Fruit fly (Drosophila melanogaster) whole organism, prepupa: ENCODE data around the gene Gli.

Experiments used
- Blimp-1 ChIP-seq: fragments of 200-800 bp; sonication (Bioruptor generic); optimal IDR thresholded peaks from 3 replicates; lab custom pipeline; 2017; ENCODE audit warnings: missing biosample characterization, missing genetic modification characterization, mild to moderate bottlenecking, moderate library complexity, missing genetic modification reagents
- CG11294 ChIP-seq: fragments of 200-800 bp; sonication (Bioruptor generic); IDR thresholded peaks from 2 replicates; pipeline ENCODE4 v1.3.6; 2022; ENCODE audit warnings: missing biosample characterization, missing genetic modification characterization
- CG11762 ChIP-seq: fragments of 200-800 bp; sonication (Bioruptor generic); optimal IDR thresholded peaks from 3 replicates; lab custom pipeline; 2016; ENCODE audit warnings: missing biosample characterization, missing genetic modification characterization; ENCODE audit not compliant: insufficient read depth
- CG11902 ChIP-seq: fragments of 200-800 bp; sonication (Bioruptor generic); optimal IDR thresholded peaks from 3 replicates; lab custom pipeline; 2016; ENCODE audit warnings: missing biosample characterization, missing genetic modification characterization
- CG16779 ChIP-seq: fragments of 200-800 bp; sonication (Bioruptor generic); optimal IDR thresholded peaks from 3 replicates; lab custom pipeline; 2017; ENCODE audit warnings: missing biosample characterization, mild to moderate bottlenecking, missing genetic modification characterization
- CG32006 ChIP-seq: fragments of 200-800 bp; sonication (Bioruptor generic); optimal IDR thresholded peaks from 3 replicates; lab custom pipeline; 2017; ENCODE audit warnings: missing biosample characterization, mild to moderate bottlenecking, missing genetic modification characterization
- CG34406 ChIP-seq: fragments of 200-800 bp; sonication (Bioruptor generic); optimal IDR thresholded peaks from 3 replicates; lab custom pipeline; 2016; ENCODE audit warnings: missing biosample characterization, missing genetic modification characterization
- CG4318 ChIP-seq: fragments of 200-800 bp; sonication (Bioruptor generic); optimal IDR thresholded peaks from 3 replicates; lab custom pipeline; 2017; ENCODE audit warnings: missing biosample characterization, mild to moderate bottlenecking, missing genetic modification characterization
- CG6276 ChIP-seq: fragments of 200-800 bp; sonication (Bioruptor generic); optimal IDR thresholded peaks from 2 replicates; lab custom pipeline; 2017; ENCODE audit warnings: missing biosample characterization, mild to moderate bottlenecking, missing genetic modification characterization
- CG6792 ChIP-seq: fragments of 200-800 bp; sonication (Bioruptor generic); optimal IDR thresholded peaks from 3 replicates; lab custom pipeline; 2016; ENCODE audit warnings: missing biosample characterization, missing genetic modification characterization
- CG6808 ChIP-seq: fragments of 200-800 bp; sonication (Bioruptor generic); optimal IDR thresholded peaks from 3 replicates; lab custom pipeline; 2017; ENCODE audit warnings: missing biosample characterization, missing genetic modification characterization, mild to moderate bottlenecking, moderate library complexity, missing genetic modification reagents
- CG6854 ChIP-seq: fragments of 200-800 bp; sonication (Bioruptor generic); optimal IDR thresholded peaks from 2 replicates; lab custom pipeline; 2017; ENCODE audit warnings: missing biosample characterization, mild to moderate bottlenecking, missing genetic modification characterization
- CG7368 ChIP-seq: fragments of 200-800 bp; sonication (Bioruptor generic); optimal IDR thresholded peaks from 3 replicates; lab custom pipeline; 2016; ENCODE audit warnings: missing biosample characterization, missing genetic modification characterization
- CG8119 ChIP-seq: fragments of 200-800 bp; sonication (Bioruptor generic); IDR thresholded peaks from 3 replicates; pipeline ENCODE4 v1.3.6; 2022; ENCODE audit warnings: missing biosample characterization, missing genetic modification characterization
- CG8632 ChIP-seq: fragments of 200-800 bp; sonication (Bioruptor generic); optimal IDR thresholded peaks from 3 replicates; lab custom pipeline; 2016; ENCODE audit warnings: missing biosample characterization, missing genetic modification characterization
- CG9139 ChIP-seq: fragments of 200-800 bp; sonication (Bioruptor generic); optimal IDR thresholded peaks from 3 replicates; lab custom pipeline; 2017; ENCODE audit warnings: missing biosample characterization, mild to moderate bottlenecking, missing genetic modification characterization
- Eip75B ChIP-seq: fragments of 200-800 bp; sonication (Bioruptor generic); optimal IDR thresholded peaks from 3 replicates; lab custom pipeline; 2016; ENCODE audit warnings: missing biosample characterization, missing genetic modification characterization
- Eip78C ChIP-seq: fragments of 200-800 bp; sonication (Bioruptor generic); peaks from one replicate; lab custom pipeline; 2016; ENCODE audit warnings: missing biosample characterization, missing genetic modification characterization
- Eip93F ChIP-seq: fragments of 200-800 bp; sonication (Bioruptor generic); optimal IDR thresholded peaks from 2 replicates; lab custom pipeline; 2016; ENCODE audit warnings: missing biosample characterization, mild to moderate bottlenecking, missing genetic modification characterization
- Ets21C ChIP-seq: fragments of 200-800 bp; sonication (Bioruptor generic); optimal IDR thresholded peaks from 3 replicates; lab custom pipeline; 2016; ENCODE audit warnings: missing biosample characterization, missing genetic modification characterization
- Ets96B ChIP-seq: fragments of 200-800 bp; optimal IDR thresholded peaks from 2 replicates; lab custom pipeline; 2019; ENCODE audit warnings: missing biosample characterization, mild to moderate bottlenecking, missing genetic modification characterization, moderate library complexity
- Gug ChIP-seq: fragments of 200-800 bp; sonication (Bioruptor generic); IDR thresholded peaks from 2 replicates; pipeline ENCODE4 v1.3.6; 2022; ENCODE audit warnings: missing biosample characterization, missing genetic modification characterization
- Hr38 ChIP-seq: sonication (Bioruptor generic); optimal IDR thresholded peaks from 2 replicates; lab custom pipeline; 2016; ENCODE audit warnings: missing biosample characterization, missing genetic modification characterization
- Hr4 ChIP-seq: fragments of 200-800 bp; sonication (Bioruptor generic); optimal IDR thresholded peaks from 3 replicates; lab custom pipeline; 2016; ENCODE audit warnings: missing biosample characterization, missing genetic modification characterization
- Lpt ChIP-seq: fragments of 200-800 bp; sonication (Bioruptor generic); optimal IDR thresholded peaks from 3 replicates; lab custom pipeline; 2016; ENCODE audit warnings: missing biosample characterization, missing genetic modification characterization
- Met ChIP-seq: fragments of 200-800 bp; sonication (Bioruptor generic); optimal IDR thresholded peaks from 3 replicates; lab custom pipeline; 2016; ENCODE audit warnings: missing biosample characterization, missing genetic modification characterization
- OdsH ChIP-seq: fragments of 200-800 bp; sonication (Bioruptor generic); optimal IDR thresholded peaks from 3 replicates; lab custom pipeline; 2016; ENCODE audit warnings: missing biosample characterization, missing genetic modification characterization
- Smox ChIP-seq: fragments of 200-800 bp; sonication (Bioruptor generic); optimal IDR thresholded peaks from 3 replicates; lab custom pipeline; 2016; ENCODE audit warnings: missing biosample characterization, missing genetic modification characterization
- Sox102F ChIP-seq: fragments of 200-800 bp; sonication (Bioruptor generic); optimal IDR thresholded peaks from 2 replicates; lab custom pipeline; 2016; ENCODE audit warnings: missing biosample characterization, mild to moderate bottlenecking, missing genetic modification characterization
- Sox14 ChIP-seq: fragments of 200-800 bp; sonication (Bioruptor generic); optimal IDR thresholded peaks from 3 replicates; lab custom pipeline; 2016; ENCODE audit warnings: missing biosample characterization, missing genetic modification characterization
- achi ChIP-seq: fragments of 200-800 bp; sonication (Bioruptor generic); optimal IDR thresholded peaks from 3 replicates; lab custom pipeline; 2016; ENCODE audit warnings: missing biosample characterization, missing genetic modification characterization
- dac ChIP-seq: fragments of 200-800 bp; sonication (Bioruptor generic); optimal IDR thresholded peaks from 2 replicates; lab custom pipeline; 2017; ENCODE audit warnings: missing biosample characterization, mild to moderate bottlenecking, missing genetic modification characterization
- dsx ChIP-seq: fragments of 200-800 bp; optimal IDR thresholded peaks from 3 replicates; lab custom pipeline; 2019; ENCODE audit warnings: missing biosample characterization, mild to moderate bottlenecking, missing genetic modification characterization, moderate library complexity; ENCODE audit not compliant: poor library complexity, severe bottlenecking
- eg ChIP-seq: fragments of 200-800 bp; sonication (Bioruptor generic); IDR thresholded peaks from 3 replicates; pipeline ENCODE4 v1.3.6; 2022; ENCODE audit warnings: missing biosample characterization, missing genetic modification characterization
- fd59A ChIP-seq: fragments of 200-800 bp; sonication (Bioruptor generic); optimal IDR thresholded peaks from 2 replicates; lab custom pipeline; 2017; ENCODE audit warnings: missing biosample characterization, mild to moderate bottlenecking, missing genetic modification characterization, missing genetic modification reagents
- fkh ChIP-seq: fragments of 200-800 bp; sonication (Bioruptor generic); optimal IDR thresholded peaks from 3 replicates; lab custom pipeline; 2017; ENCODE audit warnings: missing biosample characterization, mild to moderate bottlenecking, missing genetic modification characterization, moderate library complexity
- lz ChIP-seq: fragments of 200-800 bp; sonication (Bioruptor generic); optimal IDR thresholded peaks from 3 replicates; lab custom pipeline; 2016; ENCODE audit warnings: missing biosample characterization, missing genetic modification characterization
- net ChIP-seq: fragments of 200-800 bp; sonication (Bioruptor generic); optimal IDR thresholded peaks from 3 replicates; lab custom pipeline; 2016; ENCODE audit warnings: missing biosample characterization, missing genetic modification characterization
- pdm3 ChIP-seq: fragments of 200-800 bp; sonication (Bioruptor generic); optimal IDR thresholded peaks from 3 replicates; lab custom pipeline; 2016; ENCODE audit warnings: missing biosample characterization, missing genetic modification characterization
- salr ChIP-seq, 2 experiments: fragments of 200-800 bp; sonication (Bioruptor generic); optimal IDR thresholded peaks; 3 replicates each; lab custom pipeline; 2016 to 2018; ENCODE audit warnings: missing biosample characterization in 2 of 2, missing genetic modification characterization in 2 of 2, mild to moderate bottlenecking in 1 of 2
- spab ChIP-seq: fragments of 200-800 bp; sonication (Bioruptor generic); optimal IDR thresholded peaks from 2 replicates; lab custom pipeline; 2017; ENCODE audit warnings: missing biosample characterization, mild to moderate bottlenecking, missing genetic modification characterization, missing genetic modification reagents
- ss ChIP-seq, 2 experiments: fragments of 200-800 bp; sonication (Bioruptor generic); optimal IDR thresholded peaks; 2 replicates in 1 of 2; 3 replicates in 1 of 2; lab custom pipeline; 2017 to 2018; ENCODE audit warnings: mild to moderate bottlenecking in 2 of 2, missing biosample characterization in 2 of 2, missing genetic modification characterization in 2 of 2, moderate library complexity in 1 of 2
- svp ChIP-seq: fragments of 200-800 bp; sonication (Bioruptor generic); peaks from one replicate; lab custom pipeline; 2016; ENCODE audit warnings: missing biosample characterization, missing genetic modification characterization
- topi ChIP-seq: fragments of 200-800 bp; sonication (Bioruptor generic); optimal IDR thresholded peaks from 3 replicates; lab custom pipeline; 2016; ENCODE audit warnings: missing biosample characterization, missing genetic modification characterization
- vri ChIP-seq: fragments of 200-800 bp; sonication (Bioruptor generic); optimal IDR thresholded peaks from 3 replicates; lab custom pipeline; 2016; ENCODE audit warnings: missing biosample characterization, mild to moderate bottlenecking, missing genetic modification characterization

The Gli gene

dm6 chr2L:15764029-15764428, 1.5 kb upstream of the Gli start, which contains the start of gene CG3793:
Gene CG3793 (plus strand): TSS chr2L:15764220.
- TF ChIP-seq vri (GFP tag; lab: Kevin White, UChicago) (no peak), dsx (GFP tag; lab: Kevin White, UChicago) (no peak), spab (GFP tag; lab: Kevin White, UChicago) (no peak), net (GFP tag; lab: Kevin White, UChicago) (no peak), Blimp-1 (GFP tag; lab: Kevin White, UChicago) (no peak)

- TF ChIP-seq Ets21C (GFP tag; lab: Kevin White, UChicago) (no peak), CG8632 (no peak), CG11294 (GFP tag; lab: Robert Waterston, UW) (no peak), CG4318 (GFP tag; lab: Kevin White, UChicago) (no peak), CG6792 (GFP tag; lab: Kevin White, UChicago) (no peak), CG11762 (GFP tag; lab: Kevin White, UChicago) (no peak), pdm3 (no peak), ss (GFP tag; optimal IDR thresholded peaks at IDR 0.05; lab: Kevin White, UChicago) (no peak), CG6276 (GFP tag; lab: Kevin White, UChicago) (no peak), spab (GFP tag; lab: Kevin White, UChicago) (no peak), Ets96B (tag; lab: Kevin White, UChicago) (no peak), Smox (GFP tag; lab: Kevin White, UChicago) (no peak), Eip93F (no peak), Gug (GFP tag; lab: Robert Waterston, UW) (no peak)
- TF ChIP-seq, all 60 proteins: peak for 0
Observed at dm6 chr2L:15763401-15763800, 843 bp upstream of the Gli start.

- TF ChIP-seq Eip78C (GFP tag; lab: Kevin White, UChicago) (peak; percentile 97), Sox14 (GFP tag; lab: Kevin White, UChicago) (peak; percentile 74), lz (GFP tag; lab: Kevin White, UChicago) (peak; percentile 84), net (GFP tag; lab: Kevin White, UChicago) (peak; percentile 29), svp (GFP tag; lab: Kevin White, UChicago) (peak; percentile 93), CG11762 (GFP tag; lab: Kevin White, UChicago) (peak; percentile 73), Sox102F (peak; percentile 87), CG16779 (peak; percentile 32), CG9139 (GFP tag; lab: Kevin White, UChicago) (no peak), topi (GFP tag; lab: Kevin White, UChicago) (peak; percentile 88), Hr4 (GFP tag; lab: Kevin White, UChicago) (no peak), CG6854 (GFP tag; lab: Kevin White, UChicago) (peak; percentile 35), CG8119 (GFP tag; lab: Robert Waterston, UW) (peak; percentile 91), Lpt (GFP tag; lab: Kevin White, UChicago) (peak; percentile 67), CG8632 (peak; percentile 82), eg (GFP tag; lab: Robert Waterston, UW) (peak; percentile 91), Blimp-1 (GFP tag; lab: Kevin White, UChicago) (peak; percentile 86), CG32006 (peak; percentile 89), Met (GFP tag; lab: Kevin White, UChicago) (peak; percentile 78), pdm3 (peak; percentile 83), Hr38 (GFP tag; lab: Kevin White, UChicago) (no peak), CG7368 (GFP tag; lab: Kevin White, UChicago) (peak; percentile 63), CG6808 (no peak), salr (GFP tag; optimal IDR thresholded peaks at IDR 0.05; lab: Kevin White, UChicago) (no peak), CG11902 (GFP tag; lab: Kevin White, UChicago) (peak; percentile 71), achi (GFP tag; lab: Kevin White, UChicago) (peak; percentile 82), fd59A (peak; percentile 40), Eip75B (GFP tag; lab: Kevin White, UChicago) (peak; percentile 77), dac (GFP tag; lab: Kevin White, UChicago) (no peak), CG34406 (GFP tag; lab: Kevin White, UChicago) (peak; percentile 90), OdsH (peak; percentile 85), fkh (GFP tag; lab: Kevin White, UChicago) (peak; percentile 62)
Observed at dm6 chr2L:15761409-15762407, 850 bp downstream of the Gli start.
